Fruit fly (Drosophila melanogaster) whole organism, pupa: ENCODE measurements around the gene ND-75.

Source experiments
- CG10348 ChIP-seq: fragments of 200-800 bp; sonication (Bioruptor generic); IDR thresholded peaks from 2 replicates; pipeline ENCODE4 v1.3.6; 2022; ENCODE audit warnings: missing biosample characterization, missing genetic modification characterization
- CG12605 ChIP-seq: fragments of 200-800 bp; sonication (Bioruptor generic); IDR thresholded peaks from 2 replicates; pipeline ENCODE4 v1.3.6; 2022; ENCODE audit warnings: missing biosample characterization, missing genetic modification characterization
- CG13204 ChIP-seq: fragments of 200-800 bp; sonication (Bioruptor generic); optimal IDR thresholded peaks from 2 replicates; lab custom pipeline; 2018; ENCODE audit warnings: missing biosample characterization, mild to moderate bottlenecking, missing genetic modification characterization, moderate library complexity
- CG14655 ChIP-seq: fragments of 200-800 bp; sonication (Bioruptor generic); optimal IDR thresholded peaks from 3 replicates; lab custom pipeline; 2017; ENCODE audit warnings: mild to moderate bottlenecking, missing biosample characterization, missing genetic modification reagents, missing genetic modification characterization
- CG15710 ChIP-seq: fragments of 200-800 bp; sonication (Bioruptor generic); optimal IDR thresholded peaks from 2 replicates; lab custom pipeline; 2018; ENCODE audit warnings: missing biosample characterization, mild to moderate bottlenecking, missing genetic modification characterization, moderate library complexity
- CG17806 ChIP-seq: fragments of 200-800 bp; sonication (Bioruptor generic); optimal IDR thresholded peaks from 2 replicates; lab custom pipeline; 2018; ENCODE audit warnings: missing biosample characterization, mild to moderate bottlenecking, missing genetic modification characterization, moderate library complexity
- CG32121 ChIP-seq: fragments of 200-800 bp; sonication (Bioruptor generic); IDR thresholded peaks from 2 replicates; pipeline ENCODE4 v1.3.6; 2022; ENCODE audit warnings: missing biosample characterization, missing genetic modification characterization
- CG34367 ChIP-seq: fragments of 200-800 bp; sonication (Bioruptor generic); optimal IDR thresholded peaks from 2 replicates; lab custom pipeline; 2018; ENCODE audit warnings: missing biosample characterization, mild to moderate bottlenecking, missing genetic modification characterization
- CG4496 ChIP-seq: fragments of 200-800 bp; sonication (Bioruptor generic); IDR thresholded peaks from 3 replicates; pipeline ENCODE4 v1.3.6; 2022; ENCODE audit warnings: missing biosample characterization, missing genetic modification characterization
- CG8159 ChIP-seq: fragments of 200-800 bp; sonication (Bioruptor generic); optimal IDR thresholded peaks from 3 replicates; lab custom pipeline; 2018; ENCODE audit warnings: missing biosample characterization, mild to moderate bottlenecking, missing genetic modification characterization, moderate library complexity
- CG8301 ChIP-seq: fragments of 200-800 bp; sonication (Bioruptor generic); optimal IDR thresholded peaks from 2 replicates; lab custom pipeline; 2018; ENCODE audit warnings: missing biosample characterization, mild to moderate bottlenecking, missing genetic modification characterization
- CG9948 ChIP-seq: fragments of 200-800 bp; sonication (Bioruptor generic); optimal IDR thresholded peaks from 2 replicates; lab custom pipeline; 2018; ENCODE audit warnings: missing biosample characterization, mild to moderate bottlenecking, missing genetic modification characterization, moderate library complexity
- D1 ChIP-seq: fragments of 200-800 bp; sonication (Bioruptor generic); optimal IDR thresholded peaks from 2 replicates; lab custom pipeline; 2018; ENCODE audit warnings: missing biosample characterization, mild to moderate bottlenecking, missing genetic modification characterization, moderate library complexity
- EcR ChIP-seq: fragments of 200-800 bp; sonication (Bioruptor generic); optimal IDR thresholded peaks from 3 replicates; lab custom pipeline; 2019; ENCODE audit warnings: missing biosample characterization, missing genetic modification characterization, mild to moderate bottlenecking, moderate library complexity, missing genetic modification reagents
- Ets98B ChIP-seq: fragments of 200-800 bp; sonication (Bioruptor generic); IDR thresholded peaks from 2 replicates; pipeline ENCODE4 v1.3.6; 2022; ENCODE audit warnings: missing biosample characterization, missing genetic modification characterization
- Pif1A ChIP-seq: fragments of 200-800 bp; sonication (Bioruptor generic); optimal IDR thresholded peaks from 3 replicates; lab custom pipeline; 2016; ENCODE audit warnings: missing biosample characterization, missing genetic modification characterization
- Pif1B ChIP-seq: fragments of 200-800 bp; sonication (Bioruptor generic); optimal IDR thresholded peaks from 3 replicates; lab custom pipeline; 2016; ENCODE audit warnings: missing biosample characterization, missing genetic modification characterization
- Snoo ChIP-seq: fragments of 200-800 bp; sonication (Bioruptor generic); optimal IDR thresholded peaks from 3 replicates; lab custom pipeline; 2017; ENCODE audit warnings: missing biosample characterization, mild to moderate bottlenecking, missing genetic modification characterization, inconsistent platforms
- fd96Ca ChIP-seq: fragments of 200-800 bp; sonication (Bioruptor generic); IDR thresholded peaks from 3 replicates; pipeline ENCODE4 v1.3.6; 2022; ENCODE audit warnings: missing biosample characterization, missing genetic modification characterization
- gl ChIP-seq: fragments of 200-800 bp; sonication (Bioruptor generic); optimal IDR thresholded peaks from 2 replicates; lab custom pipeline; 2018; ENCODE audit warnings: missing biosample characterization, mild to moderate bottlenecking, missing genetic modification characterization
- rn ChIP-seq: fragments of 200-800 bp; sonication (Bioruptor generic); IDR thresholded peaks from 2 replicates; pipeline ENCODE4 v1.3.6; 2022; ENCODE audit warnings: missing biosample characterization, missing genetic modification characterization

Gene ND-75

dm6 chrX:8254739-8255326, 3.3 kb upstream of the ND-75 start:
- TF ChIP-seq CG10348: 0 out of 2 replicates have a peak, but pooled peaks have one; percentile 26
- no peak for TF ChIP-seq CG13204 (GFP tag; lab: Kevin White, UChicago)
- no peak for TF ChIP-seq D1 (tag; lab: Kevin White, UChicago)
- peak; percentile 81 for TF ChIP-seq CG4496 (GFP tag; lab: Robert Waterston, UW)
- TF ChIP-seq CG8159 (tag; lab: Kevin White, UChicago): peak; percentile 17
- TF ChIP-seq CG9948: no peak
- TF ChIP-seq Pif1B (GFP tag; lab: Kevin White, UChicago): peak; percentile 32
- TF ChIP-seq fd96Ca (GFP tag; lab: Robert Waterston, UW): no peak
- peak; percentile 56; the same call in 1 of the 2 replicates for TF ChIP-seq CG12605
- TF ChIP-seq rn (GFP tag; lab: Robert Waterston, UW): 0 out of 2 replicates have a peak, but pooled peaks have one; percentile 35
- TF ChIP-seq CG8301: peak; percentile 12
- TF ChIP-seq CG15710 (tag; lab: Kevin White, UChicago): no peak
- peak; percentile 65 for TF ChIP-seq Pif1A
- TF ChIP-seq CG34367 (tag; lab: Kevin White, UChicago): no peak
- peak; percentile 75 for TF ChIP-seq Ets98B
- TF ChIP-seq gl (tag; lab: Kevin White, UChicago): no peak
- no peak for TF ChIP-seq EcR (GFP tag; lab: Kevin White, UChicago)
- TF ChIP-seq CG14655: peak; percentile 33
- TF ChIP-seq Snoo (tag; lab: Kevin White, UChicago): peak; percentile 55
- TF ChIP-seq CG17806 (tag; lab: Kevin White, UChicago): no peak
- TF ChIP-seq CG32121: peak; percentile 71

- TF ChIP-seq gl (tag; lab: Kevin White, UChicago) (peak; percentile 55), Ets98B (peak; percentile 67), CG34367 (tag; lab: Kevin White, UChicago) (peak; percentile 77), fd96Ca (GFP tag; lab: Robert Waterston, UW) (peak; percentile 64; the same call in 2 of the 3 replicates), Pif1B (GFP tag; lab: Kevin White, UChicago) (peak; percentile 76), Pif1A (peak; percentile 81), CG8301 (peak; percentile 93), CG4496 (GFP tag; lab: Robert Waterston, UW) (peak; percentile 82), D1 (tag; lab: Kevin White, UChicago) (no peak), CG32121 (peak; percentile 69), CG9948 (peak; percentile 84), CG13204 (GFP tag; lab: Kevin White, UChicago) (peak; percentile 36), CG10348 (no peak), rn (GFP tag; lab: Robert Waterston, UW) (0 out of 2 replicates have a peak, but pooled peaks have one; percentile 28), CG14655 (peak; percentile 94), CG8159 (tag; lab: Kevin White, UChicago) (peak; percentile 78), CG15710 (tag; lab: Kevin White, UChicago) (peak; percentile 74), EcR (GFP tag; lab: Kevin White, UChicago) (no peak), Snoo (tag; lab: Kevin White, UChicago) (peak; percentile 77), CG17806 (tag; lab: Kevin White, UChicago) (peak; percentile 83), CG12605 (peak; percentile 79)
Observed at dm6 chrX:8252284-8252886, 898 bp upstream of the ND-75 start, which contains the start of gene CG1632. CG1632 (plus strand) TSS chrX:8252670.

dm6 chrX:8243966-8244895, 7.3 kb downstream of the ND-75 start, which contains the start of gene sni:
sni (minus strand) TSS chrX:8244016.
- TF ChIP-seq fd96Ca (GFP tag; lab: Robert Waterston, UW) (peak; percentile 11; the same call in 1 of the 3 replicates), CG15710 (tag; lab: Kevin White, UChicago) (peak; percentile 20), Pif1A (peak; percentile 46), CG34367 (tag; lab: Kevin White, UChicago) (peak; percentile 4), Pif1B (GFP tag; lab: Kevin White, UChicago) (no peak), CG32121 (peak; percentile 41; the same call in 1 of the 2 replicates), CG8159 (tag; lab: Kevin White, UChicago) (peak; percentile 39), CG12605 (peak; percentile 25; the same call in 1 of the 2 replicates), CG14655 (no peak), Ets98B (peak; percentile 46), CG8301 (peak; percentile 39), CG4496 (GFP tag; lab: Robert Waterston, UW) (0 out of 3 replicates have a peak, but pooled peaks have one; percentile 43), D1 (tag; lab: Kevin White, UChicago) (no peak), CG9948 (peak; percentile 40), gl (tag; lab: Kevin White, UChicago) (peak; percentile 14), CG10348 (no peak), CG13204 (GFP tag; lab: Kevin White, UChicago) (no peak), CG17806 (tag; lab: Kevin White, UChicago) (peak; percentile 29), rn (GFP tag; lab: Robert Waterston, UW) (no peak), Snoo (tag; lab: Kevin White, UChicago) (peak; percentile 29), EcR (GFP tag; lab: Kevin White, UChicago) (no peak)

- no peak for TF ChIP-seq CG9948
- no peak for TF ChIP-seq gl (tag; lab: Kevin White, UChicago)
Observed at dm6 chrX:8243251-8243650, 8.2 kb downstream of the ND-75 start.
